Worm (Caenorhabditis elegans): ENCODE measurements around the gene PDB1.1.

Gene PDB1.1

DNA sequence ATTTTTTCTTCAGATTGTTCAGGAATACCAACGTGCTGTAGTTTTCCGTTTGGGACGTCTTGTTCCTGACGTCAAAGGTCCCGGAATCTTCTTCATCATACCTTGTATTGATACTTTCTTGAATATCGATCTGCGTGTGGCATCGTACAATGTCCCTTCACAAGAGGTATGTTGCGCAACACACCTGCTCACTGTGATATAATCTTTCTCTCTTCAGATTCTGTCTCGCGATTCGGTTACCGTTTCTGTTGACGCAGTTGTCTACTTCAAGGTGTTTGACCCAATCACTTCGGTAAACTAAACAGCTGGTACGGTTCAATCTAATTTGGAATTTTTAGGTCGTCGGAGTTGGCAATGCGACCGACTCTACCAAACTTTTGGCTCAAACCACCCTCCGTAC is 4.5 kb upstream of the PDB1.1 start:
- TF ChIP-seq skn-1 (tag; optimal IDR thresholded peaks at IDR 0.05) (no peak), aly-2 (tag; optimal IDR thresholded peaks at IDR 0.05) (no peak), jun-1 (tag; optimal IDR thresholded peaks at IDR 0.05) (no peak), eor-1 (tag; optimal IDR thresholded peaks at IDR 0.05) (no peak), daf-12 (tag; optimal IDR thresholded peaks at IDR 0.05) (no peak), fkh-2 (tag; optimal IDR thresholded peaks at IDR 0.05) (no peak)

DNA sequence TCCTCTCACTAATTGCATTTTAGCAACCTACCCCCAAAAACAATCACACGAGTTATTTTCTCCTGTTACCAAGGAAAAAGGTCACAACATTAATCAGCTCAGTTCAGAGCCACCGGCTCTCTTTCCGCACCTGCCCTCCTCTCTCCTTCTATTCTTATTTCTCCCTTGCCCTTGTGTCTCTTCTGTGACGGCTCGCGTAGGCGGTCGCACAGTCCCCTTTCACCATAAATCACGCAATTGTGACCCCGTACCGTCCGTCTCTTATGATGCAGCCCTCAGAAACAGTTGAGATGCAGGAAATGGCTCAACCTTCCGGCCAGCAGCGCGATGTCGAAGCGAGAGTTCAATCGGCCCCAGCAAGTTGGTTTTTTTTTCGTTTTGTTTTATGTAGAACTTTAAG is 3.7 kb upstream of the PDB1.1 start, which contains the start of gene sto-1:
Gene sto-1, plus strand, starts transcription at position 200 of the 400 bp plus-strand sequence.
- TF ChIP-seq ZK546.5 (tag; optimal IDR thresholded peaks at IDR 0.05) (no peak), nhr-11 (tag; optimal IDR thresholded peaks at IDR 0.05) (no peak), elt-3 (tag; optimal IDR thresholded peaks at IDR 0.05) (no peak), sea-2 (GFP tag; optimal IDR thresholded peaks at IDR 0.05) (no peak), nhr-77 (tag; optimal IDR thresholded peaks at IDR 0.05) (no peak), mdl-1 (tag; optimal IDR thresholded peaks at IDR 0.05) (no peak), ceh-9 (tag; optimal IDR thresholded peaks at IDR 0.05) (no peak), ceh-82 (tag; optimal IDR thresholded peaks at IDR 0.05) (no peak), unc-39 (tag; optimal IDR thresholded peaks at IDR 0.05) (no peak), snpc-4 (tag; optimal IDR thresholded peaks at IDR 0.05) (no peak)

DNA sequence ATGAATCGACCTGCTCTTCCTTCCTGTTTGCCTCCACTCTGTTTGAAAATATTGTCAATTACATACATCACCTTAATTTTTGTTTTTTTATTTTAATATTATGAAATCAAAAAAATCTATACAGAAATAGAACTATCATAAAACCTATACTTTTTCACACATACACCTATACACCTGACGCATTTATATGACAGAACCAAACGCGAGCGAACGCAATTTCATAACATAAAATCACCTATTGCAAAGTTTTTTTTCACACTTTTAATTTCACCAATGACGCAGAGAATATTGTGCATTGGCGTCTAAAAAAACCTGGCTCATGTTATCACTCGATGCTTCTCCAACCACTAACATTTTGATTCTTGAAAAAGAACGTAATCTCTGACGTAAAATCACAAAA is 3.1 kb upstream of the PDB1.1 start:
- TF ChIP-seq nhr-11 (tag; optimal IDR thresholded peaks at IDR 0.05) (no peak), elt-2 (tag; optimal IDR thresholded peaks at IDR 0.05) (peak; percentile 32), nhr-237 (tag; optimal IDR thresholded peaks at IDR 0.05) (no peak)

DNA sequence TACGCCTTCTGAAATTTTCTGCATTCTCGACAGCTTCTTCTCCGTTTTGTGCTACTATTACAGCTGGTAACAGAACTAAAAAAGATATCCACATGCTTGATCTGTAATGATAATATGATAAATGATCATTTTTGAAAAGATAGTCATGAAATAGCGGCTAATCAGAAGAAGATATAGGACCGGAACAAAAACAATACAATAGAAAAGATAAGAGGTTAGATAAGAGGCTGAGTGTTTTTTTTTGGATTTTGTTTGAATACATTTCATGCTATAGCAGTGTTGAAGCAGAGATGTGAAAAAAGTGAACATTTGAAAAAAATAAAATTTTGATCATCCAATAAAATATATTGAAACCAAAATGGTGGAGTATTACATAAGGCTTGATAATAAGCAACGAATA is 4.6 kb downstream of the PDB1.1 start, which contains the start of gene F46C8.8:
Gene F46C8.8, minus strand, starts transcription at position 101 of the 400 bp plus-strand sequence.
- TF ChIP-seq ZK546.5 (tag; optimal IDR thresholded peaks at IDR 0.05) (no peak), ceh-16 (tag; optimal IDR thresholded peaks at IDR 0.05) (no peak), egl-27 (tag; optimal IDR thresholded peaks at IDR 0.05) (no peak), lin-15B (tag; optimal IDR thresholded peaks at IDR 0.05) (no peak), hmg-11 (tag; optimal IDR thresholded peaks at IDR 0.05) (no peak)

DNA sequence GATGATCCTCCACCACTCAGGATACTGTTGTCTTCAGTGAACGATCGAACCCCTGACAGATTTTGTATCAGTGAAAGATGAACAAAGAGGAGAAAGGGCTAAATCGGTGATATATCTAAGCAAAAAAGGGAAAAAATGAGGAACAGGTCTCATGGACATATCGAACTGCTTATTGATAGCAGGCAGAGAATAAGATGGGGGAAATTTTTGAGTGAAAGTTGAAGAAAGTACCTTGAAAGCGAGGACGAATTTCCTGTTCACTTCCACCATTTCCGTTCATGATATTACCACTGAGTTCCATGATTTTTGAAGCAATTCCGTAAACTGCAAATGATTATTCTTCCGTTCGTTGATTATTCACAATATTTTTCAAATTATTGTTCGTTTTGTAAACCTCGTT is 5.6 kb downstream of the PDB1.1 start:
- peak; percentile 18 for TF ChIP-seq nhr-43 (tag; optimal IDR thresholded peaks at IDR 0.05; ENCODE audit: poor library complexity, severe bottlenecking)
- TF ChIP-seq nhr-25 (tag; optimal IDR thresholded peaks at IDR 0.05): peak; percentile 18
- no peak for TF ChIP-seq ceh-9 (tag; optimal IDR thresholded peaks at IDR 0.05)

DNA sequence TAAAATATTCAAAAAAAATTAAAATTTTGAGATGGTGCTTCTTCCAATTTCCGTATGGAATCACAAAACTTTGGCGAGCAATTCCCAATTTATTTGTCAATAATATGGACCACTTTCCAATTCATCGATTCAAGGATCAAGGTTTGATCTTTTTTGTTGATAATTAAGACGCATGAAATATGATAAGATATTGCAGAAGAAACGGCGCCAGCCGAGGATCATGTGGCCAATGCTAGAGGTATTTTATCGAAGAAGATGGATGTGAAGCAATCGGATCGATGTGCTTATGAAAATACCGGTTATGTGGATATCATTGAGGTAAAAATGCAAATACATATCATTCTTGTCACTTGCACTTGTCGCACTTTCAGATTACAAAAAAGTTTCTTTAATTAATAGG is 8.4 kb downstream of the PDB1.1 start:
- TF ChIP-seq nhr-43 (tag; optimal IDR thresholded peaks at IDR 0.05; ENCODE audit: poor library complexity, severe bottlenecking): peak; percentile 42
- TF ChIP-seq nhr-25 (tag; optimal IDR thresholded peaks at IDR 0.05): peak; percentile 15
- TF ChIP-seq hmg-11 (tag; optimal IDR thresholded peaks at IDR 0.05): no peak

DNA sequence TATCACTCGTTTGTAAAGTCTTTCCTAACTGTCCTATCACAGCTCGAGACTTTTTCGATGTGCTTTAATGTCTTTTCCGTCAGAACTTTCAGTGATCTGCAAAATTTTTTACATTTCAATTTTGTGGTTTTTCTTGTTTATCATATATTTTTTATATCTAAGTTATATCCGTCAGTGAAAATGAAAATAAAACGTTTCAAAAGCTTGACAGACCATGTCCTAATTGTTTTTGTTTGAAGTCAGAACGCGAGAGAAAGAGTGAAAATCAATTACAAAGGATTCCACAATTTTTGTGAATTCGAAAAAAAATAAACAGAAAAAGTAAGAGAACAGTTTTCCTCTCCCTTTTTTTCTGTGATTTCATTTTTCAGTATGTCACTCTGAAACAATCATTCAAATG is 10.7 kb downstream of the PDB1.1 start, which contains the start of gene F46C8.1:
Gene F46C8.1, plus strand, starts transcription at position 301 of the 400 bp plus-strand sequence.
- TF ChIP-seq nhr-43 (tag; optimal IDR thresholded peaks at IDR 0.05; ENCODE audit: poor library complexity, severe bottlenecking) (no peak), elt-3 (tag; optimal IDR thresholded peaks at IDR 0.05) (no peak), zag-1 (tag; optimal IDR thresholded peaks at IDR 0.05) (no peak), elt-1 (tag; optimal IDR thresholded peaks at IDR 0.05) (no peak)

DNA sequence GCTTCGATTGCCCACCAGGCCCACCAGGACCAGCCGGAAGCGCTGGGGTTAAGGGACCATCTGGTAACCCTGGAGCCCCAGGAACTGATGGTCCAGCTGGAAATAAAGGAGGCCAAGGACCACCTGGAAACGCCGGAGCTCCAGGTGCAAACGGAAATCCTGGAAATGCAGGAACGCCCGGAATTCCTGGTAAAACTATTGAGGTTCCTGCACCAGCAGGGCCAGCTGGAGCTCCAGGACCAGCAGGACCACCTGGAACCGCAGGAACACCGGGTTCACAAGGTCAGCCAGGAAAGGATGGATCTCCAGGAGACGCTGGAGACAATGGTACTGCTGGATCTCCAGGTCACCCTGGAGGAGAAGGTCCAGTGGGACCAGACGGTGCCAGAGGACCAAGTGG is 11.2 kb downstream of the PDB1.1 start:
- TF ChIP-seq daf-12 (tag; optimal IDR thresholded peaks at IDR 0.05): no peak
- TF ChIP-seq nhr-43 (tag; optimal IDR thresholded peaks at IDR 0.05; ENCODE audit: poor library complexity, severe bottlenecking): no peak
- TF ChIP-seq mdl-1 (tag; optimal IDR thresholded peaks at IDR 0.05): no peak
- no peak for TF ChIP-seq elt-1 (tag; optimal IDR thresholded peaks at IDR 0.05)

DNA sequence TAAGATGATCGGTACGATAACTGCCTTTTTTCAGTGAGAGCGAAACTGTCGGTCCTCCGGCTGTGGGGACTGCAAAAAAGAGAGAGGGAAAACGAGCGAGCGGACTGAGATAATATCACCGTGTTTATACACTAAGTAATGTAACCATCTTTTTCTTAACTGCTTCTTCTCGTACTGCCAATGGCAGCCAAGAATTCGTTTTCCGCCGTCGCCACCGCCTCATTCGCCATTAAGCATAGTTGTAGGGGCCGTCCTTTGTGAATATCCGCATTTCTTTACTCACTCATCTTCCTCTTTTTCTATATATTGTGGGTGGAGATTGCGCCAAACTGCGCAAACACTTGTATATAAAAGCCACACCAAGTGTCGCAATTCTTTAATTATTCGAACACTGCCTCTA is 12.4 kb downstream of the PDB1.1 start, which contains the start of gene col-174:
Gene col-174, plus strand, starts transcription at position 301 of the 400 bp plus-strand sequence.
- no peak for TF ChIP-seq eor-1 (tag; optimal IDR thresholded peaks at IDR 0.05)
- TF ChIP-seq R02D3.7 (tag; optimal IDR thresholded peaks at IDR 0.05): no peak
- TF ChIP-seq ztf-4 (tag; optimal IDR thresholded peaks at IDR 0.05): no peak
- no peak for TF ChIP-seq nhr-67 (tag; optimal IDR thresholded peaks at IDR 0.05)
- no peak for TF ChIP-seq ama-1 (optimal IDR thresholded peaks at IDR 0.05)
- TF ChIP-seq lin-15B (tag; optimal IDR thresholded peaks at IDR 0.05): no peak
- TF ChIP-seq elt-2 (tag; optimal IDR thresholded peaks at IDR 0.05): no peak
- TF ChIP-seq snpc-4 (tag; optimal IDR thresholded peaks at IDR 0.05): no peak
- TF ChIP-seq pha-4 (tag; optimal IDR thresholded peaks at IDR 0.05): no peak
